Fruit fly (Drosophila melanogaster) whole organism, larva: ENCODE results near the gene CG42752.
A peak's percentile ranks its signal among the peaks of the same experiment; 100 is the strongest.

Experiments
- noc ChIP-seq: fragments of 200-800 bp; sonication (Bioruptor generic); optimal IDR thresholded peaks from 3 replicates; lab custom pipeline; 2019; ENCODE audit warnings: missing biosample characterization, mild to moderate bottlenecking, missing genetic modification characterization, moderate library complexity

Gene CG42752

dm6 chr2L:18752038-18752437, 12.1 kb upstream of the CG42752 start:
- TF ChIP-seq noc, result no peak

- no peak for TF ChIP-seq noc
These were observed 11.4 kb upstream of the CG42752 start for dm6 chr2L:18751337-18751736.

dm6 chr2L:18746694-18747093, 6.8 kb upstream of the CG42752 start:
- no peak for TF ChIP-seq noc

- TF ChIP-seq noc, result no peak
These were observed 5.5 kb upstream of the CG42752 start for dm6 chr2L:18745454-18745853.

dm6 chr2L:18743896-18744295, 4.0 kb upstream of the CG42752 start:
- TF ChIP-seq noc, result no peak

dm6 chr2L:18742710-18743109, 2.8 kb upstream of the CG42752 start:
- no peak for TF ChIP-seq noc

dm6 chr2L:18737239-18737638, 2.7 kb downstream of the CG42752 start:
- TF ChIP-seq noc, result no peak

dm6 chr2L:18735553-18736167, 4.2 kb downstream of the CG42752 start:
- no peak for TF ChIP-seq noc

- no peak for TF ChIP-seq noc
These were observed 7.0 kb downstream of the CG42752 start for dm6 chr2L:18732760-18733530.

dm6 chr2L:18732291-18732690, 7.6 kb downstream of the CG42752 start, which contains the start of gene CG10348:
CG10348 (minus strand) TSS chr2L:18732524.
- no peak for TF ChIP-seq noc

- TF ChIP-seq noc, result no peak
These were observed 11.9 kb downstream of the CG42752 start for dm6 chr2L:18727986-18728385.

- no peak for TF ChIP-seq noc
These were observed 15.1 kb downstream of the CG42752 start for dm6 chr2L:18724842-18725241.

dm6 chr2L:18719583-18719982, 20.3 kb downstream of the CG42752 start:
- no peak for TF ChIP-seq noc

- no peak for TF ChIP-seq noc
These were observed 22.4 kb downstream of the CG42752 start for dm6 chr2L:18717365-18718011.

dm6 chr2L:18714086-18714485, 25.8 kb downstream of the CG42752 start:
- TF ChIP-seq noc, result no peak

dm6 chr2L:18713686-18714085, 26.2 kb downstream of the CG42752 start, which contains the start of gene Irk3:
Irk3 (minus strand) TSS chr2L:18713748.
- no peak for TF ChIP-seq noc

- peak; percentile 46 for TF ChIP-seq noc
These were observed 31.5 kb downstream of the CG42752 start, which contains the start of the genes Faf2 and Grip71 for dm6 chr2L:18708239-18708891. Faf2 (minus strand) TSS chr2L:18708688. Grip71 (plus strand) TSS chr2L:18708846.
